Worm (Caenorhabditis elegans): ENCODE results near the gene F55G1.15.

Gene F55G1.15

DNA sequence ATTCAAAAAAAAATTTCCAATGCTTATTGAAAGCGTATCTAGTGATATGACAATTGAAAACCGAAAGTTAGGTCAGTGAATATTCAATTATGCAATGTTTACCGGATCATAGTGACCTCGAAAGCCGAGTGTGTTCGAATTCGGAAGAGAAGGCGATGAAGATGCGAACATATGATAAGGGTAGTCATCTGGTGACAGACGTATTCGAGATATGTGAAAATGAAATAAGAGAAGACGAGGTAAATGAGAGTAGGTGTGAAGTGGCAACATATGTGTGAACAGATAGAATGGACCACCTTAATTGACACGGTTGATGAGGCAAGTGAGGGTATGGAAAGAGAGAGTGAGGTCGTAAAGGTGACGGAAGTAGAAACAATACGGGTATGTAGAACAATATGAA is 46.3 kb downstream of the F55G1.15 start:
- TF ChIP-seq dao-5 (tag; optimal IDR thresholded peaks at IDR 0.05) (no peak), W03F9.2 (tag; optimal IDR thresholded peaks at IDR 0.05) (no peak), him-1 (tag; optimal IDR thresholded peaks at IDR 0.05) (no peak)

- TF ChIP-seq W03F9.2 (tag; optimal IDR thresholded peaks at IDR 0.05) (no peak), dao-5 (tag; optimal IDR thresholded peaks at IDR 0.05) (no peak), him-1 (tag; optimal IDR thresholded peaks at IDR 0.05) (no peak)
Observed at ce11 chrIV:7453661-7454159, 47.5 kb downstream of the F55G1.15 start.

DNA sequence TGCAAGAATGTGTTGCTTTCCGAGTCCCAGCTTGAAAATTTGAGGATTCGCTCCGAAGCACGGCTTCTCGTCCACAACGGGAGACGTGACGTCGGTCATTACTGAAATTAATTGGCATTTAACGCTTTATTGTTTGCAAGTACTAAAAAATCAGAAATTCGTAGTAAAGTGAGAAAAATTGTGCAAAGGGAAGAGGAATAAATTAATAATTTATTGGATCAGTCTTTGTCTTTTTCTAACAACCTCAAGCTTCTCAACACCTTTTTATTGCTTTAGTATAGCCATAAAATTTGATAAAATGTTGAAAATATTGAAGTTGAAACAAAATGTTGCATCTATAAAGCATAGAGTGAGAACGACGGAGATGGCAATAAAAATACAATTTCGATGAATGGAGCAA is 49.9 kb downstream of the F55G1.15 start, which contains the start of gene tes-1:
Gene tes-1, minus strand, starts transcription at position 101 of the 400 bp plus-strand sequence.
- TF ChIP-seq dao-5 (tag; optimal IDR thresholded peaks at IDR 0.05) = no peak
- TF ChIP-seq him-1 (tag; optimal IDR thresholded peaks at IDR 0.05) = no peak
- no peak for TF ChIP-seq W03F9.2 (tag; optimal IDR thresholded peaks at IDR 0.05)

Measured in whole organism, L4/young adult.